Worm (Caenorhabditis elegans): ENCODE data around the gene ztf-9.

DNA sequence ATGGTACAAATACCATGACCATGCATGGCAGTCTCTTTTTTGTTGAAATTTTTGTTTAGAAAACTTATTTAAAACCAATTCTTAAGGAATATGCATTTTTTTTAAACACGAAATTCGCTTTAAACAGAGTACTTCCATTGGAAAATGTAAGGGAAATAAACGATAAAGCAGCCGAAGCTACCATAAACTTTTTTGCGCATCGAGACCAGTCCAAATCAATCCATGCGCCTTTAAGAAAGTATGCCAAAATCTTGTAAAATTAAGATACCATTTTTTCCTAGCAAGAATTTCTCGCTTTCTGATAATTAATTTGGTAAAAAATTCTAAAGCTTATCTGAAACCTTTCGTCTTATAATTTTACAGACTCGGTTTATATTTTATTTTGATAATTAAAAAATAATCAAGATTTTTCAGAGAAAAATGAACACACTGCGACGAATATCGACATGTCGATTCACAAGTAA, 722 bp upstream of the ztf-9 start, which contains the start of gene ZK287.7:
- TF ChIP-seq T23F11.4 (GFP tag; optimal IDR thresholded peaks at IDR 0.05) (no peak), fax-1 (tag; optimal IDR thresholded peaks at IDR 0.05) (no peak), sox-2 (GFP tag; IDR thresholded peaks at IDR 0.05) (no peak), Y22D7AL.16 (tag; optimal IDR thresholded peaks at IDR 0.05) (no peak), dmd-4 (tag; optimal IDR thresholded peaks at IDR 0.05; ENCODE audit: borderline replicate concordance) (no peak), pqm-1 (tag; optimal IDR thresholded peaks at IDR 0.05) (no peak), ets-4 (tag; optimal IDR thresholded peaks at IDR 0.05) (no peak), ama-1 (optimal IDR thresholded peaks at IDR 0.05) (no peak), ceh-22 (tag; optimal IDR thresholded peaks at IDR 0.05) (no peak), ceh-9 (tag; optimal IDR thresholded peaks at IDR 0.05) (no peak), mec-3 (tag; optimal IDR thresholded peaks at IDR 0.05; ENCODE audit: borderline replicate concordance) (no peak)

Data from whole organism, late embryonic.